Worm (Caenorhabditis elegans) whole organism, young adult: ENCODE measurements around the gene Y50D7A.8.

ENCODE experiments used
- B0035.1 ChIP-seq: sonication (generic microtip); optimal IDR thresholded peaks from 2 replicates; lab custom pipeline; 2016; ENCODE audit warnings: missing genetic modification characterization, mild to moderate bottlenecking, missing compliant biosample characterization, missing genotype, missing genetic modification reagents
- C06A6.2 ChIP-seq: fragments of 200-800 bp; sonication (Bioruptor generic); conservative IDR thresholded peaks from 2 replicates; pipeline ENCODE4 v1.3.6; 2022; ENCODE audit warnings: missing genetic modification characterization, missing compliant biosample characterization
- C17E4.6 ChIP-seq: fragments of 200-800 bp; sonication (Bioruptor generic); IDR thresholded peaks from 2 replicates; pipeline ENCODE4 v1.3.6; 2022; ENCODE audit warnings: missing genetic modification reagents, missing genetic modification characterization, missing compliant biosample characterization
- D2030.7 ChIP-seq: fragments of 200-800 bp; sonication (Bioruptor generic); IDR thresholded peaks from 2 replicates; pipeline ENCODE4 v1.3.6; 2022; ENCODE audit warnings: missing genetic modification reagents, missing genetic modification characterization, missing compliant biosample characterization
- F10E7.11 ChIP-seq: sonication (generic microtip); optimal IDR thresholded peaks from 2 replicates; lab custom pipeline; 2017; ENCODE audit warnings: mild to moderate bottlenecking, missing genetic modification characterization, moderate library complexity, missing compliant biosample characterization
- F22D6.2 ChIP-seq: sonication (generic microtip); optimal IDR thresholded peaks from 2 replicates; lab custom pipeline; 2016; ENCODE audit warnings: mild to moderate bottlenecking, missing genetic modification characterization, missing compliant biosample characterization
- F37B4.10 ChIP-seq: fragments of 200-800 bp; sonication (Bioruptor generic); IDR thresholded peaks from 2 replicates; pipeline ENCODE4 v1.3.6; 2022; ENCODE audit warnings: missing genetic modification characterization, missing compliant biosample characterization
- F49E8.2 ChIP-seq: sonication (generic microtip); optimal IDR thresholded peaks from 3 replicates; lab custom pipeline; 2017; ENCODE audit warnings: missing genetic modification characterization, mild to moderate bottlenecking, missing compliant biosample characterization, antibody characterized with exemption, moderate library complexity; ENCODE audit not compliant: insufficient read depth
- K11D2.4 ChIP-seq: fragments of 200-800 bp; sonication (Bioruptor generic); IDR thresholded peaks from 2 replicates; pipeline ENCODE4 v1.3.6; 2022; ENCODE audit warnings: missing genetic modification reagents, missing genetic modification characterization, missing compliant biosample characterization
- Y56A3A.18 ChIP-seq: fragments of 200-800 bp; sonication (Bioruptor generic); IDR thresholded peaks from 2 replicates; pipeline ENCODE4 v1.3.6; 2022; ENCODE audit warnings: missing genetic modification reagents, missing genetic modification characterization, missing compliant biosample characterization
- Y95B8A.8 ChIP-seq: fragments of 200-800 bp; sonication (Bioruptor generic); IDR thresholded peaks from 2 replicates; pipeline ENCODE4 v1.3.6; 2022; ENCODE audit warnings: missing genetic modification reagents, missing genetic modification characterization, missing compliant biosample characterization
- atf-7 ChIP-seq: sonication (generic microtip); optimal IDR thresholded peaks from 2 replicates; lab custom pipeline; 2017; ENCODE audit warnings: mild to moderate bottlenecking, missing genetic modification characterization, missing compliant biosample characterization
- athp-1 ChIP-seq: sonication (generic microtip); optimal IDR thresholded peaks from 2 replicates; lab custom pipeline; 2017; ENCODE audit warnings: mild to moderate bottlenecking, missing genetic modification characterization, missing compliant biosample characterization
- attf-3 ChIP-seq: fragments of 200-800 bp; sonication (Bioruptor generic); conservative IDR thresholded peaks from 2 replicates; pipeline ENCODE4 v1.3.6; 2022; ENCODE audit warnings: missing genetic modification reagents, missing genetic modification characterization, missing compliant biosample characterization
- bed-1 ChIP-seq: fragments of 200-800 bp; sonication (Bioruptor generic); IDR thresholded peaks from 2 replicates; pipeline ENCODE4 v1.3.6; 2022; ENCODE audit warnings: missing genetic modification reagents, missing genetic modification characterization, missing compliant biosample characterization
- ceh-27 ChIP-seq: fragments of 200-800 bp; sonication (Bioruptor generic); optimal IDR thresholded peaks from 2 replicates; lab custom pipeline; 2018; ENCODE audit warnings: mild to moderate bottlenecking, missing genetic modification characterization, moderate library complexity, missing compliant biosample characterization
- ceh-91 ChIP-seq: fragments of 200-800 bp; sonication (Bioruptor generic); IDR thresholded peaks from 2 replicates; pipeline ENCODE4 v1.3.6; 2022; ENCODE audit warnings: missing genetic modification reagents, missing genetic modification characterization, missing compliant biosample characterization
- chd-7 ChIP-seq: sonication (generic microtip); optimal IDR thresholded peaks from 2 replicates; lab custom pipeline; 2016; ENCODE audit warnings: mild to moderate bottlenecking, missing genetic modification characterization, moderate library complexity, missing compliant biosample characterization
- egl-18 ChIP-seq: fragments of 200-800 bp; sonication (Bioruptor generic); IDR thresholded peaks from 2 replicates; pipeline ENCODE4 v1.3.6; 2022; ENCODE audit warnings: missing genetic modification reagents, missing genetic modification characterization, missing compliant biosample characterization
- egl-44 ChIP-seq: fragments of 200-800 bp; sonication (Bioruptor generic); IDR thresholded peaks from 2 replicates; pipeline ENCODE4 v1.3.6; 2022; ENCODE audit warnings: missing genetic modification reagents, missing genetic modification characterization, missing compliant biosample characterization
- egrh-3 ChIP-seq: fragments of 200-800 bp; sonication (Bioruptor generic); IDR thresholded peaks from 2 replicates; pipeline ENCODE4 v1.3.6; 2022; ENCODE audit warnings: missing genetic modification reagents, missing genetic modification characterization, missing compliant biosample characterization
- ets-4 ChIP-seq: fragments of 200-800 bp; sonication (Bioruptor generic); optimal IDR thresholded peaks from 2 replicates; lab custom pipeline; 2018; ENCODE audit warnings: mild to moderate bottlenecking, missing genetic modification characterization, missing compliant biosample characterization
- gei-17 ChIP-seq: fragments of 200-800 bp; sonication (Bioruptor generic); optimal IDR thresholded peaks from 2 replicates; lab custom pipeline; 2018; ENCODE audit warnings: mild to moderate bottlenecking, missing genetic modification characterization, missing compliant biosample characterization
- hlh-26 ChIP-seq: fragments of 200-800 bp; sonication (Bioruptor generic); conservative IDR thresholded peaks from 2 replicates; pipeline ENCODE4 v1.3.6; 2022; ENCODE audit warnings: missing genetic modification reagents, missing genetic modification characterization, missing compliant biosample characterization
- hmg-1.2 ChIP-seq: fragments of 200-800 bp; sonication (Bioruptor generic); IDR thresholded peaks from 2 replicates; pipeline ENCODE4 v1.3.6; 2022; ENCODE audit warnings: missing genetic modification reagents, missing genetic modification characterization, missing compliant biosample characterization
- hmg-20 ChIP-seq: fragments of 200-800 bp; sonication (Bioruptor generic); IDR thresholded peaks from 2 replicates; pipeline ENCODE4 v1.3.6; 2022; ENCODE audit warnings: missing genetic modification reagents, missing genetic modification characterization, missing compliant biosample characterization
- hsf-1 ChIP-seq: fragments of 200-800 bp; sonication (Bioruptor generic); IDR thresholded peaks from 2 replicates; pipeline ENCODE4 v1.3.6; 2022; ENCODE audit warnings: missing genetic modification reagents, missing genetic modification characterization, missing compliant biosample characterization
- lin-40 ChIP-seq: sonication (generic microtip); optimal IDR thresholded peaks from 2 replicates; lab custom pipeline; 2016; ENCODE audit warnings: missing genetic modification characterization, mild to moderate bottlenecking, missing compliant biosample characterization, missing genotype, missing genetic modification reagents
- lir-1 ChIP-seq: fragments of 200-800 bp; sonication (Bioruptor generic); conservative IDR thresholded peaks from 2 replicates; pipeline ENCODE4 v1.3.6; 2022; ENCODE audit warnings: missing genetic modification reagents, missing genetic modification characterization, missing compliant biosample characterization
- lsl-1 ChIP-seq: fragments of 200-800 bp; sonication (Bioruptor generic); optimal IDR thresholded peaks from 2 replicates; lab custom pipeline; 2018; ENCODE audit warnings: mild to moderate bottlenecking, missing genetic modification characterization, moderate library complexity, missing compliant biosample characterization
- madf-6 ChIP-seq: fragments of 200-800 bp; sonication (Bioruptor generic); IDR thresholded peaks from 2 replicates; pipeline ENCODE4 v1.3.6; 2022; ENCODE audit warnings: missing genetic modification reagents, missing genetic modification characterization, missing compliant biosample characterization
- nhr-120 ChIP-seq: fragments of 200-800 bp; sonication (Bioruptor generic); IDR thresholded peaks from 2 replicates; pipeline ENCODE4 v1.3.6; 2022; ENCODE audit warnings: missing genetic modification characterization, missing compliant biosample characterization
- nhr-90 ChIP-seq: sonication (generic microtip); optimal IDR thresholded peaks from 2 replicates; lab custom pipeline; 2016; ENCODE audit warnings: missing genotype, mild to moderate bottlenecking, missing genetic modification characterization, missing compliant biosample characterization
- sdz-38 ChIP-seq: sonication (generic microtip); optimal IDR thresholded peaks from 2 replicates; lab custom pipeline; 2016; ENCODE audit warnings: missing genotype, missing genetic modification characterization, missing compliant biosample characterization
- sea-2 ChIP-seq: fragments of 200-800 bp; sonication (Bioruptor generic); IDR thresholded peaks from 2 replicates; pipeline ENCODE4 v1.3.6; 2022; ENCODE audit warnings: missing genetic modification characterization, missing compliant biosample characterization
- snpc-1.1 ChIP-seq: sonication (generic microtip); optimal IDR thresholded peaks from 2 replicates; lab custom pipeline; 2017; ENCODE audit warnings: missing genetic modification characterization, mild to moderate bottlenecking, missing compliant biosample characterization, antibody characterized with exemption, moderate library complexity, missing genotype, missing genetic modification reagents; ENCODE audit not compliant: insufficient read depth
- somi-1 ChIP-seq: fragments of 200-800 bp; sonication (Bioruptor generic); optimal IDR thresholded peaks from 2 replicates; lab custom pipeline; 2018; ENCODE audit warnings: mild to moderate bottlenecking, missing genetic modification characterization, missing compliant biosample characterization
- zim-3 ChIP-seq: sonication (generic microtip); optimal IDR thresholded peaks from 2 replicates; lab custom pipeline; 2017; ENCODE audit warnings: mild to moderate bottlenecking, missing genetic modification characterization, moderate library complexity, missing compliant biosample characterization
- ztf-26 ChIP-seq: sonication (generic microtip); optimal IDR thresholded peaks from 2 replicates; lab custom pipeline; 2017; ENCODE audit warnings: missing genetic modification characterization, missing compliant biosample characterization
- ztf-28 ChIP-seq: fragments of 200-800 bp; sonication (Bioruptor generic); IDR thresholded peaks from 2 replicates; pipeline ENCODE4 v1.3.6; 2022; ENCODE audit warnings: missing genetic modification reagents, missing genetic modification characterization, missing compliant biosample characterization

Y50D7A.8 gene

DNA sequence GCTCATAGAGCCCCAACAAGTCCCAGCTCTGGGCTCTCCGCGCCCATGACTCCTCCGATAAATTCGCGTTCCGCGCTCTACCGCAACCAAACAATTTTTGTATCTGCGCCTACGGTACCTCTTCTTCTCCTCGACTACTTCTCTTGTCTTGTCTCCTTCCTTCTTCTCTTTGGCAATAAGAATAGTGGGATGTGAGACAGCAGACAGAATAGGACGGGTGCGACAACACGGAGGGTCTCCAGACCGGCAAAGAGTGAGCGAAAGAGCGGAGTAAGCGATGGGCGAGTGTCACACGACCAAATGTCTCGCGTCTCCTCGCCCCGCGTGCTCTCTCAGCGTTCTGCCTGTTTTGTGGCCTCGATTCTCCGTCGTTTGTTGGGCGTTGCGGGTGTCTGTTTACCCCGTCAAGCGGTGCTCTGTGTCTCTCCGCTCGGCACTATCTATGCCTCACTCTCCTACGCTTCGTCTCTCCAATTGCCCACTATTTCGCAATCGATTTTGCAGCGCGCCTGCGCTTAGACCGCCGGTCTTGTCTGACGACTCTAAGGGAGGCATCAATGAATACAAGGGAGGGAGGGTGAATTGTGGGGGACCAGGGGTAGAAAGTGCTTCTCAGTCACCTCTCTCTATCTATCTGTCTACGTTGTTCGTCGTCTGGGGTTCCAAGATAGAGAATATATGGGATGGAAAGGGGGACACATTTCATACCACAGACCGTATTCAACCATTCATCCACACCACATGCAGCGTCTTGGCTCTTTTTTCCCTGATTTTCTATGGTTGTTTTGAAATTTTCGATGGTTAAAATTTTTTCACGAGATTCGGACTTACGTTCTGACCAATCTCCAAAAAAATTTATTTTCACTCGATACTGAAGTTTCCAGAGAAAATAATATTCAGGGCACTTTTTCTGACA is 11.8 kb upstream of the Y50D7A.8 start, which contains the start of gene gei-4 (continued):
- TF ChIP-seq F49E8.2 (tag; lab: Kevin White, UChicago) = no peak
- TF ChIP-seq F10E7.11 (tag; lab: Kevin White, UChicago) = no peak
- TF ChIP-seq chd-7 = peak; percentile 72

DNA sequence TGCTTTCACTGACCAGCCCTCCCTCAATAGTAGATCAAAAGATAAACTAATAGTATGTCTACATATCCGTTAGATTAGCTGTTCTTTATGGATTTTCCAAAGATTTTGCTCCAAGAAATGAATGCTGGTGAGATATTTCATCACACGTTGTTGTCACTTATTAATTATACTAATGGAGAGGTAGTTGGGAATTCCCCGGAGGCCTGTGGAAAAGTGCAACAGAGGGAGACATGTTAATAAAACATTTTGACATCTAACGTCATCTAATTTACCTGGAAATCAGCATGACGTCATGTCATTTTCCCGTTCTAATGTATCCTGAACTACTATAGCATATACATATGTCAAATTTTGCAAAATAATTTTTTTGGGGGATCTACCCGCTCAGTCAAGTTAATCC is 10.0 kb upstream of the Y50D7A.8 start:
- TF ChIP-seq nhr-120 (GFP tag; lab: Robert Waterston, UW) (no peak), D2030.7 (no peak), C06A6.2 (no peak), B0035.1 (tag; lab: Kevin White, UChicago) (no peak), F22D6.2 (no peak), somi-1 (GFP tag; lab: Kevin White, UChicago) (no peak), Y95B8A.8 (GFP tag; lab: Robert Waterston, UW) (no peak), sea-2 (GFP tag; lab: Robert Waterston, UW) (no peak), madf-6 (GFP tag; lab: Robert Waterston, UW) (no peak), hsf-1 (no peak), lsl-1 (GFP tag; lab: Kevin White, UChicago) (no peak), egrh-3 (GFP tag; lab: Robert Waterston, UW) (no peak), gei-17 (GFP tag; lab: Kevin White, UChicago) (no peak), F37B4.10 (GFP tag; lab: Robert Waterston, UW) (no peak), ets-4 (GFP tag; lab: Kevin White, UChicago) (no peak), lir-1 (no peak), athp-1 (tag; lab: Kevin White, UChicago) (no peak), ztf-28 (no peak)

- TF ChIP-seq madf-6 (GFP tag; lab: Robert Waterston, UW) = no peak
- TF ChIP-seq ceh-27 (GFP tag; lab: Kevin White, UChicago) = peak; percentile 63
- TF ChIP-seq hmg-1.2 (GFP tag; lab: Robert Waterston, UW) = 0 out of 2 replicates have a peak, but pooled peaks have one; percentile 9
Observed at ce11 chrIII:351860-352456, 8.9 kb upstream of the Y50D7A.8 start.

- TF ChIP-seq ztf-26 (tag; lab: Kevin White, UChicago) (peak; percentile 97), nhr-90 (tag; lab: Kevin White, UChicago) (peak; percentile 81), egl-44 (GFP tag; lab: Robert Waterston, UW) (peak; percentile 84), sdz-38 (no peak), D2030.7 (no peak), Y56A3A.18 (peak; percentile 53; the same call in 1 of the 2 replicates), snpc-1.1 (tag; lab: Kevin White, UChicago) (peak; percentile 20), hmg-20 (GFP tag; lab: Robert Waterston, UW) (0 out of 2 replicates have a peak, but pooled peaks have one; percentile 11), hmg-1.2 (GFP tag; lab: Robert Waterston, UW) (peak; percentile 94), bed-1 (GFP tag; lab: Robert Waterston, UW) (no peak), C17E4.6 (GFP tag; lab: Robert Waterston, UW) (0 out of 2 replicates have a peak, but pooled peaks have one; percentile 24), attf-3 (GFP tag; lab: Robert Waterston, UW) (0 out of 2 replicates have a peak, but pooled peaks have one; percentile 25), egl-18 (GFP tag; lab: Robert Waterston, UW) (0 out of 2 replicates have a peak, but pooled peaks have one; percentile 68), lin-40 (tag; lab: Kevin White, UChicago) (peak; percentile 97), hlh-26 (GFP tag; lab: Robert Waterston, UW) (no peak), atf-7 (peak; percentile 96), K11D2.4 (GFP tag; lab: Robert Waterston, UW) (peak; percentile 85), zim-3 (tag; lab: Kevin White, UChicago) (peak; percentile 9), ceh-91 (no peak)
Observed at ce11 chrIII:349511-350165, 6.6 kb upstream of the Y50D7A.8 start.
